Fruit fly (Drosophila melanogaster): ENCODE measurements around the gene ninaE.

DNA sequence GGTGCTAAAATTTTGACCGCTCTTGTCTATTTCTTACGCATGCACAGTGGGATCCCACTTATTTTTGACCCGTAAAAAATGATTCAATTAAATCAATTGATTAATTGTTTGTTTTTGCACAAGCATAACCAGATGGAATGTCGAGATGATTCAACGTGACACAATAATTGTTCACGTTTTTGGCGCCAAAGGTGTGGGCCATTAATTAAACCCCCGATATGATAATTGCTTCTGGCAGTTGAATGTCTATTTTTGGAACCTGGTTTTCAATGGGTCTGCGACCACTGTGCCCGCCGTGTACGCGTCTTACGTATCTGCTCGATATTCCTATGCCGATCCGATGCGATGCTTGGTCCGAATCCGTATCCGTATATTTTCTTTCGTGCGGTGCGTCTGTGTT lies 4.0 kb upstream of the ninaE start:
- TF ChIP-seq psq (optimal IDR thresholded peaks at IDR 0.05) (no peak), usp (GFP tag; optimal IDR thresholded peaks at IDR 0.05) (no peak), pan (optimal IDR thresholded peaks at IDR 0.05) (no peak), CG8478 (optimal IDR thresholded peaks at IDR 0.05) (no peak)
